Worm (Caenorhabditis elegans) whole organism, L4 larva: Measurements from ENCODE around the gene sel-1.

Source experiments
- D1046.2 ChIP-seq: fragments of 200-800 bp; sonication (Bioruptor generic); IDR thresholded peaks from 2 replicates; pipeline ENCODE4 v1.3.6; 2022; ENCODE audit warnings: missing genetic modification characterization, missing compliant biosample characterization
- F26F4.8 ChIP-seq: fragments of 200-800 bp; sonication (Bioruptor generic); conservative IDR thresholded peaks from 2 replicates; pipeline ENCODE4 v1.3.6; 2022; ENCODE audit warnings: missing genetic modification characterization, missing compliant biosample characterization
- F37D6.2 ChIP-seq: sonication (generic microtip); optimal IDR thresholded peaks from 2 replicates; lab custom pipeline; 2016; ENCODE audit warnings: mild to moderate bottlenecking, missing genetic modification characterization, missing compliant biosample characterization
- F44E2.7 ChIP-seq: fragments of 200-800 bp; sonication (Bioruptor generic); IDR thresholded peaks from 2 replicates; pipeline ENCODE4 v2.1.2; 2022; ENCODE audit warnings: missing genetic modification characterization, missing compliant biosample characterization
- R02D3.7 ChIP-seq: fragments of 150-350 bp; sonication (generic microtip); optimal IDR thresholded peaks from 3 replicates; lab custom pipeline; 2014; ENCODE audit warnings: missing biosample characterization, missing genetic modification characterization
- T26A8.4 ChIP-seq: fragments of 200-800 bp; sonication (Bioruptor generic); IDR thresholded peaks from 2 replicates; pipeline ENCODE4 v1.3.6; 2022; ENCODE audit warnings: missing genetic modification characterization, missing compliant biosample characterization
- Y105C5A.15 ChIP-seq: fragments of 200-800 bp; sonication (Bioruptor generic); IDR thresholded peaks from 2 replicates; pipeline ENCODE4 v1.3.6; 2022; ENCODE audit warnings: missing genetic modification characterization, missing compliant biosample characterization
- Y48G9A.11 ChIP-seq: fragments of 200-800 bp; sonication (Bioruptor generic); IDR thresholded peaks from 2 replicates; pipeline ENCODE4 v1.3.6; 2022; ENCODE audit warnings: missing genetic modification reagents, missing genetic modification characterization, missing compliant biosample characterization
- ZK546.5 ChIP-seq, 2 experiments: sonication (generic microtip); optimal IDR thresholded peaks; 2 replicates each; lab custom pipeline; 2017; ENCODE audit warnings: missing biosample characterization in 2 of 2, missing genetic modification characterization in 2 of 2
- aha-1 ChIP-seq: fragments of 150-350 bp; peaks from one replicate; lab custom pipeline; 2014; ENCODE audit warnings: missing biosample characterization, missing genetic modification characterization
- aly-2 ChIP-seq: sonication (generic microtip); optimal IDR thresholded peaks from 2 replicates; lab custom pipeline; 2018; ENCODE audit warnings: missing biosample characterization, missing genetic modification characterization
- ama-1 ChIP-seq: fragments of 150-350 bp; optimal IDR thresholded peaks from 2 replicates; lab custom pipeline; 2014; ENCODE audit warnings: inconsistent platforms, mixed read lengths
- arid-1 ChIP-seq: fragments of 200-800 bp; sonication (Bioruptor generic); conservative IDR thresholded peaks from 2 replicates; pipeline ENCODE4 v1.3.6; 2022; ENCODE audit warnings: missing genetic modification reagents, missing genetic modification characterization, missing compliant biosample characterization
- attf-4 ChIP-seq: sonication (generic microtip); optimal IDR thresholded peaks from 3 replicates; lab custom pipeline; 2017; ENCODE audit warnings: missing biosample characterization, missing genetic modification characterization
- ceh-82 ChIP-seq: sonication (generic microtip); optimal IDR thresholded peaks from 2 replicates; lab custom pipeline; 2017; ENCODE audit warnings: missing biosample characterization, missing genetic modification characterization
- ctbp-1 ChIP-seq: fragments of 200-800 bp; sonication (Bioruptor generic); IDR thresholded peaks from 2 replicates; pipeline ENCODE4 v1.3.6; 2022; ENCODE audit warnings: missing genetic modification reagents, missing genetic modification characterization, missing compliant biosample characterization
- daf-19 ChIP-seq: fragments of 200-800 bp; sonication (Bioruptor generic); conservative IDR thresholded peaks from 2 replicates; pipeline ENCODE4 v1.3.6; 2022; ENCODE audit warnings: missing genetic modification characterization, missing compliant biosample characterization
- daf-8 ChIP-seq: fragments of 200-800 bp; sonication (Bioruptor generic); IDR thresholded peaks from 2 replicates; pipeline ENCODE4 v1.3.6; 2022; ENCODE audit warnings: missing genetic modification characterization, missing compliant biosample characterization
- dmd-6 ChIP-seq: fragments of 200-800 bp; sonication (Bioruptor generic); IDR thresholded peaks from 2 replicates; pipeline ENCODE4 v1.3.6; 2022; ENCODE audit warnings: missing genetic modification reagents, missing genetic modification characterization, missing compliant biosample characterization
- dmd-8 ChIP-seq: fragments of 200-800 bp; sonication (Bioruptor generic); IDR thresholded peaks from 2 replicates; pipeline ENCODE4 v1.3.6; 2022; ENCODE audit warnings: missing genetic modification characterization, missing compliant biosample characterization
- dpl-1 ChIP-seq: fragments of 150-350 bp; optimal IDR thresholded peaks from 2 replicates; lab custom pipeline; 2014; ENCODE audit warnings: missing biosample characterization, missing genetic modification reagents, missing genetic modification characterization
- dve-1 ChIP-seq: sonication (generic microtip); optimal IDR thresholded peaks from 2 replicates; lab custom pipeline; 2017; ENCODE audit warnings: antibody characterized with exemption, mild to moderate bottlenecking, missing genetic modification characterization, missing compliant biosample characterization; ENCODE audit not compliant: insufficient read depth
- egl-43 ChIP-seq: fragments of 200-800 bp; sonication (Bioruptor generic); IDR thresholded peaks from 2 replicates; pipeline ENCODE4 v1.3.6; 2022; ENCODE audit warnings: missing genetic modification reagents, missing genetic modification characterization, missing compliant biosample characterization
- fos-1 ChIP-seq: fragments of 150-350 bp; optimal IDR thresholded peaks from 2 replicates; lab custom pipeline; 2014; ENCODE audit warnings: missing biosample characterization, missing genetic modification characterization
- gei-8 ChIP-seq: fragments of 200-800 bp; sonication (Bioruptor generic); optimal IDR thresholded peaks from 2 replicates; lab custom pipeline; 2018; ENCODE audit warnings: mild to moderate bottlenecking, missing genetic modification characterization, missing compliant biosample characterization
- hlh-30 ChIP-seq: sonication (generic microtip); optimal IDR thresholded peaks from 2 replicates; lab custom pipeline; 2017; ENCODE audit warnings: antibody characterized with exemption, mild to moderate bottlenecking, missing genetic modification characterization, missing compliant biosample characterization; ENCODE audit not compliant: insufficient read depth
- hmg-1.1 ChIP-seq: fragments of 200-800 bp; sonication (Bioruptor generic); IDR thresholded peaks from 2 replicates; pipeline ENCODE4 v1.3.6; 2022; ENCODE audit warnings: missing genetic modification reagents, missing genetic modification characterization, missing compliant biosample characterization
- lim-7 ChIP-seq: fragments of 200-800 bp; sonication (Bioruptor generic); IDR thresholded peaks from 2 replicates; pipeline ENCODE4 v1.3.6; 2022; ENCODE audit warnings: missing genetic modification characterization, missing compliant biosample characterization
- lin-13 ChIP-seq: fragments of 150-350 bp; optimal IDR thresholded peaks from 2 replicates; lab custom pipeline; 2014; ENCODE audit warnings: missing biosample characterization, missing genetic modification reagents, missing genetic modification characterization
- lir-3 ChIP-seq: sonication (generic microtip); optimal IDR thresholded peaks from 2 replicates; lab custom pipeline; 2016; ENCODE audit warnings: mild to moderate bottlenecking, missing genetic modification characterization, missing compliant biosample characterization
- madf-9 ChIP-seq: fragments of 200-800 bp; sonication (Bioruptor generic); conservative IDR thresholded peaks from 2 replicates; pipeline ENCODE4 v1.3.6; 2022; ENCODE audit warnings: missing genetic modification reagents, missing genetic modification characterization, missing compliant biosample characterization
- mdl-1 ChIP-seq, 2 experiments: fragments of 150-350 bp in 1 of 2; sonication (generic microtip) in 1 of 2; optimal IDR thresholded peaks; 2 replicates each; lab custom pipeline; 2014 to 2017; ENCODE audit warnings: missing biosample characterization in 2 of 2, missing genetic modification characterization in 2 of 2
- mep-1 ChIP-seq: fragments of 150-350 bp; sonication (generic microtip); optimal IDR thresholded peaks from 3 replicates; lab custom pipeline; 2014; ENCODE audit warnings: missing biosample characterization, missing genetic modification characterization
- mxl-3 ChIP-seq: fragments of 200-800 bp; sonication (Bioruptor generic); optimal IDR thresholded peaks from 2 replicates; lab custom pipeline; 2018; ENCODE audit warnings: mild to moderate bottlenecking, missing genetic modification characterization, missing compliant biosample characterization
- nhr-10 ChIP-seq: fragments of 150-350 bp; optimal IDR thresholded peaks from 2 replicates; lab custom pipeline; 2014; ENCODE audit warnings: missing biosample characterization, missing genetic modification characterization
- nhr-102 ChIP-seq: sonication (generic microtip); optimal IDR thresholded peaks from 2 replicates; lab custom pipeline; 2016; ENCODE audit warnings: mild to moderate bottlenecking, missing genetic modification characterization, moderate library complexity, missing compliant biosample characterization
- nhr-25 ChIP-seq: sonication (generic microtip); optimal IDR thresholded peaks from 2 replicates; lab custom pipeline; 2017; ENCODE audit warnings: missing genetic modification characterization, mild to moderate bottlenecking, missing compliant biosample characterization, antibody characterized with exemption, moderate library complexity, borderline replicate concordance; ENCODE audit not compliant: insufficient read depth
- nhr-28 ChIP-seq: fragments of 150-350 bp; optimal IDR thresholded peaks from 2 replicates; lab custom pipeline; 2014; ENCODE audit warnings: missing biosample characterization, missing genetic modification characterization
- nhr-41 ChIP-seq: fragments of 200-800 bp; sonication (Bioruptor generic); IDR thresholded peaks from 2 replicates; pipeline ENCODE4 v1.3.6; 2022; ENCODE audit warnings: missing genetic modification reagents, missing genetic modification characterization, missing compliant biosample characterization
- nhr-77 ChIP-seq: fragments of 150-350 bp; optimal IDR thresholded peaks from 2 replicates; lab custom pipeline; 2014; ENCODE audit warnings: missing biosample characterization, missing genetic modification characterization
- pha-4 ChIP-seq, 2 experiments: fragments of 150-350 bp in 1 of 2; fragments of 200-800 bp in 1 of 2; sonication (Bioruptor generic) in 1 of 2; IDR thresholded peaks in 1 of 2; optimal IDR thresholded peaks in 1 of 2; 2 replicates each; pipeline versions ENCODE4 v1.3.6 to Lab custom; 2014 to 2022; ENCODE audit warnings: missing genetic modification characterization in 2 of 2, missing genetic modification reagents in 2 of 2, missing biosample characterization in 1 of 2, missing compliant biosample characterization in 1 of 2
- sdz-12 ChIP-seq: fragments of 200-800 bp; sonication (Bioruptor generic); optimal IDR thresholded peaks from 2 replicates; lab custom pipeline; 2018; ENCODE audit warnings: mild to moderate bottlenecking, missing genetic modification characterization, missing compliant biosample characterization
- set-16 ChIP-seq: fragments of 200-800 bp; sonication (Bioruptor generic); IDR thresholded peaks from 2 replicates; pipeline ENCODE4 v1.3.6; 2022; ENCODE audit warnings: missing genetic modification reagents, missing genetic modification characterization, missing compliant biosample characterization
- skn-1 ChIP-seq: fragments of 150-350 bp; optimal IDR thresholded peaks from 2 replicates; lab custom pipeline; 2014; ENCODE audit warnings: missing biosample characterization, missing genetic modification characterization
- unc-130 ChIP-seq: sonication (generic microtip); optimal IDR thresholded peaks from 2 replicates; lab custom pipeline; 2016; ENCODE audit warnings: missing genetic modification reagents, missing genetic modification characterization, missing compliant biosample characterization
- unc-39 ChIP-seq: sonication (generic microtip); optimal IDR thresholded peaks from 2 replicates; lab custom pipeline; 2017; ENCODE audit warnings: missing biosample characterization, missing genetic modification characterization
- vab-7 ChIP-seq: fragments of 200-800 bp; sonication (Bioruptor generic); IDR thresholded peaks from 2 replicates; pipeline ENCODE4 v1.3.6; 2022; ENCODE audit warnings: missing genetic modification reagents, missing genetic modification characterization, missing compliant biosample characterization
- zfp-2 ChIP-seq: sonication (generic microtip); optimal IDR thresholded peaks from 2 replicates; lab custom pipeline; 2016; ENCODE audit warnings: mild to moderate bottlenecking, missing genetic modification characterization, missing compliant biosample characterization
- zip-2 ChIP-seq: fragments of 150-350 bp; optimal IDR thresholded peaks from 2 replicates; lab custom pipeline; 2014; ENCODE audit warnings: missing biosample characterization, missing genetic modification characterization
- ztf-7 ChIP-seq: fragments of 150-350 bp; optimal IDR thresholded peaks from 2 replicates; lab custom pipeline; 2014; ENCODE audit warnings: missing biosample characterization, missing genetic modification characterization

sel-1 gene

ce11 chrV:12555872-12556271, 4.7 kb upstream of the sel-1 start:
- peak; percentile 26 for TF ChIP-seq nhr-25 (tag; lab: Kevin White, UChicago)
- no peak for TF ChIP-seq lir-3 (tag; lab: Kevin White, UChicago)
- no peak for TF ChIP-seq unc-130
- no peak for TF ChIP-seq arid-1 (GFP tag; lab: Robert Waterston, UW)
- no peak for TF ChIP-seq ztf-7 (tag; lab: Kevin White, UChicago)
- no peak for TF ChIP-seq sdz-12 (GFP tag; lab: Kevin White, UChicago)
- TF ChIP-seq unc-39 (tag; lab: Kevin White, UChicago), result no peak
- TF ChIP-seq ctbp-1 (GFP tag; lab: Robert Waterston, UW), result no peak
- no peak for TF ChIP-seq F44E2.7 (GFP tag; lab: Robert Waterston, UW)
- no peak for TF ChIP-seq lim-7 (GFP tag; lab: Robert Waterston, UW)
- no peak for TF ChIP-seq lin-13 (GFP tag; lab: Kevin White, UChicago)
- peak; percentile 50 for TF ChIP-seq ama-1 (lab: Kevin White, UChicago)
- TF ChIP-seq hmg-1.1 (GFP tag; lab: Robert Waterston, UW), result no peak
- no peak for TF ChIP-seq pha-4 (GFP tag; IDR thresholded peaks at IDR 0.05; lab: Robert Waterston, UW)
- no peak for TF ChIP-seq pha-4 (tag; optimal IDR thresholded peaks at IDR 0.05; lab: Kevin White, UChicago)
- no peak for TF ChIP-seq Y48G9A.11 (GFP tag; lab: Robert Waterston, UW)
- peak; percentile 10 for TF ChIP-seq nhr-28 (tag; lab: Kevin White, UChicago)
- TF ChIP-seq dpl-1 (GFP tag; lab: Kevin White, UChicago), result no peak
- TF ChIP-seq hlh-30 (tag; lab: Kevin White, UChicago), result peak; percentile 42
- TF ChIP-seq mdl-1 (tag; optimal IDR thresholded peaks at IDR 0.05; lab: Kevin White, UChicago), result no peak
- no peak for TF ChIP-seq daf-8 (GFP tag; lab: Robert Waterston, UW)
- no peak for TF ChIP-seq attf-4 (tag; lab: Kevin White, UChicago)
- TF ChIP-seq nhr-102 (tag; lab: Kevin White, UChicago), result no peak
- TF ChIP-seq Y105C5A.15 (GFP tag; lab: Robert Waterston, UW), result no peak
- no peak for TF ChIP-seq egl-43 (GFP tag; lab: Robert Waterston, UW)
- no peak for TF ChIP-seq D1046.2 (GFP tag; lab: Robert Waterston, UW)
- TF ChIP-seq nhr-77 (tag; lab: Kevin White, UChicago), result no peak
- no peak for TF ChIP-seq set-16 (GFP tag; lab: Robert Waterston, UW)
- no peak for TF ChIP-seq zip-2 (tag; lab: Kevin White, UChicago)
- no peak for TF ChIP-seq T26A8.4 (GFP tag; lab: Robert Waterston, UW)

ce11 chrV:12556904-12557303, 3.6 kb upstream of the sel-1 start:
- TF ChIP-seq aha-1 (tag; lab: Kevin White, UChicago) (peak; percentile 66), mdl-1 (tag; optimal IDR thresholded peaks at IDR 0.05; lab: Kevin White, UChicago) (peak in 1 of 2 experiments; percentile 52), aly-2 (tag; lab: Kevin White, UChicago) (no peak), skn-1 (tag; lab: Kevin White, UChicago) (no peak), mxl-3 (GFP tag; lab: Kevin White, UChicago) (peak; percentile 56), ceh-82 (tag; lab: Kevin White, UChicago) (no peak), zfp-2 (no peak), daf-19 (GFP tag; lab: Robert Waterston, UW) (no peak), nhr-10 (tag; lab: Kevin White, UChicago) (no peak), ZK546.5 (tag; optimal IDR thresholded peaks at IDR 0.05; lab: Kevin White, UChicago) (no peak), hlh-30 (tag; lab: Kevin White, UChicago) (peak; percentile 27), gei-8 (no peak), dve-1 (tag; lab: Kevin White, UChicago) (no peak), mep-1 (tag; lab: Kevin White, UChicago) (no peak), R02D3.7 (no peak), pha-4 (GFP tag; IDR thresholded peaks at IDR 0.05; lab: Robert Waterston, UW) (no peak), pha-4 (tag; optimal IDR thresholded peaks at IDR 0.05; lab: Kevin White, UChicago) (no peak), fos-1 (no peak), F26F4.8 (GFP tag; lab: Robert Waterston, UW) (no peak), set-16 (GFP tag; lab: Robert Waterston, UW) (no peak), unc-130 (no peak), nhr-41 (GFP tag; lab: Robert Waterston, UW) (no peak), ama-1 (lab: Kevin White, UChicago) (no peak), madf-9 (no peak), vab-7 (GFP tag; lab: Robert Waterston, UW) (no peak), dmd-6 (GFP tag; lab: Robert Waterston, UW) (no peak), F37D6.2 (tag; lab: Kevin White, UChicago) (no peak), dmd-8 (GFP tag; lab: Robert Waterston, UW) (no peak), daf-8 (GFP tag; lab: Robert Waterston, UW) (no peak)
